Worm (Caenorhabditis elegans): Measurements from ENCODE around the gene srj-44.

Gene srj-44

ce11 chrV:2880356-2880755 lies 34.7 kb upstream of the srj-44 start:
- no peak for TF ChIP-seq let-607 (tag; optimal IDR thresholded peaks at IDR 0.05)
- no peak for TF ChIP-seq lsl-1 (GFP tag; optimal IDR thresholded peaks at IDR 0.05)
- TF ChIP-seq nhr-80 (tag; optimal IDR thresholded peaks at IDR 0.05) = peak; percentile 45

ce11 chrV:2879801-2880200 lies 34.1 kb upstream of the srj-44 start, which contains the start of gene str-39:
str-39 (minus strand) TSS chrV:2879901.
- no peak for TF ChIP-seq rpc-1 (optimal IDR thresholded peaks at IDR 0.05)
- TF ChIP-seq rpc-1 (tag; optimal IDR thresholded peaks at IDR 0.05) = no peak
- TF ChIP-seq F37B4.10 (GFP tag; IDR thresholded peaks at IDR 0.05) = no peak
- TF ChIP-seq athp-1 (tag; optimal IDR thresholded peaks at IDR 0.05) = no peak
- no peak for TF ChIP-seq sea-2 (GFP tag; IDR thresholded peaks at IDR 0.05)
- TF ChIP-seq B0336.3 (GFP tag; IDR thresholded peaks at IDR 0.05) = no peak
- TF ChIP-seq snpc-1.1 (tag; optimal IDR thresholded peaks at IDR 0.05; ENCODE audit: insufficient read depth) = no peak
- no peak for TF ChIP-seq nfyb-1 (GFP tag; IDR thresholded peaks at IDR 0.05)
- TF ChIP-seq sdz-38 (tag; optimal IDR thresholded peaks at IDR 0.05) = no peak
- no peak for TF ChIP-seq madf-3 (GFP tag; IDR thresholded peaks at IDR 0.05)

ce11 chrV:2877509-2877908 lies 31.8 kb upstream of the srj-44 start, which contains the start of gene F37B4.10:
F37B4.10 (minus strand) TSS chrV:2877609.
- TF ChIP-seq Y53F4B.3 (GFP tag; IDR thresholded peaks at IDR 0.05) (no peak), aptf-3 (GFP tag; IDR thresholded peaks at IDR 0.05) (no peak), xnd-1 (tag; optimal IDR thresholded peaks at IDR 0.05) (no peak), ama-1 (optimal IDR thresholded peaks at IDR 0.05) (no peak), ama-1 (GFP tag; optimal IDR thresholded peaks at IDR 0.05) (no peak), Y53G8AR.9 (GFP tag; conservative IDR thresholded peaks at IDR 0.05) (no peak), repo-1 (tag; optimal IDR thresholded peaks at IDR 0.05) (no peak), let-607 (tag; optimal IDR thresholded peaks at IDR 0.05) (no peak), madf-6 (GFP tag; IDR thresholded peaks at IDR 0.05) (no peak), B0336.3 (GFP tag; IDR thresholded peaks at IDR 0.05) (no peak), hsf-1 (GFP tag; IDR thresholded peaks at IDR 0.05) (no peak), die-1 (tag; optimal IDR thresholded peaks at IDR 0.05) (no peak)

- TF ChIP-seq F52B5.7 (tag; optimal IDR thresholded peaks at IDR 0.05) (peak; percentile 0), F37B4.10 (GFP tag; IDR thresholded peaks at IDR 0.05) (peak; percentile 95; the same call in 1 of the 2 replicates), madf-3 (GFP tag; IDR thresholded peaks at IDR 0.05) (no peak), hmg-20 (GFP tag; IDR thresholded peaks at IDR 0.05) (no peak), hmg-1.2 (GFP tag; IDR thresholded peaks at IDR 0.05) (no peak), fkh-3 (tag; optimal IDR thresholded peaks at IDR 0.05) (no peak), chd-7 (tag; optimal IDR thresholded peaks at IDR 0.05) (no peak), die-1 (tag; optimal IDR thresholded peaks at IDR 0.05) (no peak), aptf-3 (GFP tag; IDR thresholded peaks at IDR 0.05) (no peak), efl-1 (GFP tag; optimal IDR thresholded peaks at IDR 0.05) (no peak), Y53G8AR.9 (GFP tag; conservative IDR thresholded peaks at IDR 0.05) (no peak)
Observed at ce11 chrV:2876188-2876831, 30.6 kb upstream of the srj-44 start.

ce11 chrV:2875422-2875821 lies 29.8 kb upstream of the srj-44 start, which contains the start of gene folt-2:
folt-2 (minus strand) TSS chrV:2875600.
- TF ChIP-seq atf-7 (tag; optimal IDR thresholded peaks at IDR 0.05) (peak; percentile 5), nhr-80 (tag; optimal IDR thresholded peaks at IDR 0.05) (peak; percentile 76), hsf-1 (GFP tag; IDR thresholded peaks at IDR 0.05) (no peak)

ce11 chrV:2872947-2873346 lies 27.3 kb upstream of the srj-44 start:
- no peak for TF ChIP-seq die-1 (tag; optimal IDR thresholded peaks at IDR 0.05)
- 0 out of 2 replicates have a peak, but pooled peaks have one; percentile 20 for TF ChIP-seq madf-3 (GFP tag; IDR thresholded peaks at IDR 0.05)
- no peak for TF ChIP-seq somi-1 (GFP tag; optimal IDR thresholded peaks at IDR 0.05)
- no peak for TF ChIP-seq mxl-1 (tag; optimal IDR thresholded peaks at IDR 0.05)
- peak; percentile 98 for TF ChIP-seq F37B4.10 (GFP tag; IDR thresholded peaks at IDR 0.05)
- no peak for TF ChIP-seq T07F8.4 (tag; optimal IDR thresholded peaks at IDR 0.05)
- no peak for TF ChIP-seq ceh-27 (GFP tag; optimal IDR thresholded peaks at IDR 0.05)
- TF ChIP-seq gei-17 (GFP tag; optimal IDR thresholded peaks at IDR 0.05) = no peak
- TF ChIP-seq repo-1 (tag; optimal IDR thresholded peaks at IDR 0.05) = no peak
- no peak for TF ChIP-seq ceh-58 (GFP tag; IDR thresholded peaks at IDR 0.05)
- no peak for TF ChIP-seq F55B11.4 (tag; optimal IDR thresholded peaks at IDR 0.05; ENCODE audit: borderline replicate concordance, insufficient read depth)
- no peak for TF ChIP-seq hrde-1 (tag; optimal IDR thresholded peaks at IDR 0.05; ENCODE audit: borderline replicate concordance)
- TF ChIP-seq madf-8 (GFP tag; conservative IDR thresholded peaks at IDR 0.05) = no peak
